Fruit fly (Drosophila melanogaster): ENCODE data around the gene Obp83ef.

- TF ChIP-seq Pif1A (GFP tag; optimal IDR thresholded peaks at IDR 0.05) (no peak), Snoo (tag; optimal IDR thresholded peaks at IDR 0.05) (no peak), CG9948 (tag; optimal IDR thresholded peaks at IDR 0.05) (no peak), D1 (tag; optimal IDR thresholded peaks at IDR 0.05) (no peak), EcR (GFP tag; optimal IDR thresholded peaks at IDR 0.05) (no peak), CG12605 (GFP tag; IDR thresholded peaks at IDR 0.05) (no peak), CG13204 (GFP tag; optimal IDR thresholded peaks at IDR 0.05) (no peak), rn (GFP tag; IDR thresholded peaks at IDR 0.05) (no peak), CG15710 (tag; optimal IDR thresholded peaks at IDR 0.05) (no peak), CG17806 (tag; optimal IDR thresholded peaks at IDR 0.05) (no peak), Ets98B (GFP tag; IDR thresholded peaks at IDR 0.05) (no peak)
These were observed 42.7 kb upstream of the Obp83ef start for dm6 chr3R:6153574-6153973.
